Worm (Caenorhabditis elegans) whole organism, mixed stage, embryonic: ENCODE data around the gene F13D2.1.

Experiments
- bed-3 ChIP-seq: fragments of 200-800 bp; sonication (Bioruptor generic); optimal IDR thresholded peaks from 3 replicates; lab custom pipeline; 2018; ENCODE audit warnings: mild to moderate bottlenecking, missing genetic modification characterization, moderate library complexity, missing compliant biosample characterization
- lin-13 ChIP-seq: fragments of 150-350 bp; optimal IDR thresholded peaks from 2 replicates; lab custom pipeline; 2014; ENCODE audit warnings: missing biosample characterization, missing genetic modification characterization
- pha-4 ChIP-seq: fragments of 150-350 bp; optimal IDR thresholded peaks from 2 replicates; lab custom pipeline; 2018; ENCODE audit warnings: missing biosample characterization, missing genetic modification reagents, missing genetic modification characterization

DNA sequence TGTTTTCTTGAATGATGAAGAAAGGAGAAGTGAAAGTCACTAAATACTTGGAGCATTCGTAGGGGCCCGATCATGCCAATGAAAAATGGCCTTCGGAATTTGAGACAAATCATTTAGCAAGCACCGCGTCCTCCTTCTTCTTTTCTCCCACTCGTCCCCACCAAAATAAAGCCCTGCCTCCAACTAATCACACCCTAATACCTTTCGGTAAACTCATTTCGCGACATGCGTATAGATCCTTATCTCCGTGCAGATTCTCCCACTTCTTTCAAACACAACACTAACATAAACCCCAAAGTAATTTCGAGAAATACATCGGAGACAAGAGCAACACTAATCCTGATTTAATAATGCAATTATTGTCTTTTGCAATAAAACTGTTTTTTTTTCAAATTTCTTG lies 51.8 kb downstream of the F13D2.1 start:
- TF ChIP-seq bed-3 (GFP tag; lab: Kevin White, UChicago) (no peak), lin-13 (tag; lab: Kevin White, UChicago) (no peak), pha-4 (tag; lab: Kevin White, UChicago) (no peak)
